Fruit fly (Drosophila melanogaster) whole organism, embryonic: ENCODE results near the gene hd.

Experiments
- CG12391 ChIP-seq: fragments of 200-800 bp; sonication (Bioruptor generic); optimal IDR thresholded peaks from 3 replicates; lab custom pipeline; 2018; ENCODE audit warnings: missing biosample characterization, mild to moderate bottlenecking, missing genetic modification characterization, moderate library complexity
- CG13624 ChIP-seq: fragments of 200-800 bp; sonication (Bioruptor generic); optimal IDR thresholded peaks from 2 replicates; lab custom pipeline; 2016; ENCODE audit warnings: missing biosample characterization, missing genetic modification characterization
- CG14667 ChIP-seq: fragments of 200-800 bp; sonication (Bioruptor generic); IDR thresholded peaks from 2 replicates; pipeline ENCODE4 v1.3.6; 2022; ENCODE audit warnings: missing biosample characterization, missing genetic modification characterization
- CG1603 ChIP-seq: fragments of 200-800 bp; sonication (Bioruptor generic); optimal IDR thresholded peaks from 2 replicates; lab custom pipeline; 2019; ENCODE audit warnings: missing biosample characterization, mild to moderate bottlenecking, missing genetic modification characterization, moderate library complexity
- CG16813 ChIP-seq: fragments of 200-800 bp; sonication (Bioruptor generic); IDR thresholded peaks from 3 replicates; pipeline ENCODE4 v1.3.6; 2022; ENCODE audit warnings: missing biosample characterization, missing genetic modification characterization; ENCODE audit not compliant: partially characterized antibody
- CG2116 ChIP-seq: fragments of 200-800 bp; sonication (Bioruptor generic); optimal IDR thresholded peaks from 3 replicates; lab custom pipeline; 2018; ENCODE audit warnings: missing biosample characterization, mild to moderate bottlenecking, missing genetic modification characterization
- CG2889 ChIP-seq: fragments of 200-800 bp; sonication (Bioruptor generic); IDR thresholded peaks from 3 replicates; pipeline ENCODE4 v1.3.6; 2022; ENCODE audit warnings: missing biosample characterization, missing genetic modification characterization
- CG30020 ChIP-seq: fragments of 200-800 bp; optimal IDR thresholded peaks from 2 replicates; lab custom pipeline; 2019; ENCODE audit warnings: missing biosample characterization, mild to moderate bottlenecking, missing genetic modification characterization, moderate library complexity
- CG30431 ChIP-seq: fragments of 200-800 bp; sonication (Bioruptor generic); optimal IDR thresholded peaks from 2 replicates; lab custom pipeline; 2017; ENCODE audit warnings: missing biosample characterization, missing genetic modification characterization
- CG3065 ChIP-seq: fragments of 200-800 bp; sonication (Bioruptor generic); optimal IDR thresholded peaks from 2 replicates; lab custom pipeline; 2016; ENCODE audit warnings: missing biosample characterization, missing genetic modification characterization
- CG3163 ChIP-seq: fragments of 200-800 bp; sonication (Bioruptor generic); optimal IDR thresholded peaks from 3 replicates; lab custom pipeline; 2016; ENCODE audit warnings: missing biosample characterization, missing genetic modification characterization
- CG33557 ChIP-seq: fragments of 200-800 bp; sonication (Bioruptor generic); optimal IDR thresholded peaks from 2 replicates; lab custom pipeline; 2019; ENCODE audit warnings: missing biosample characterization, mild to moderate bottlenecking, missing genetic modification characterization, moderate library complexity
- CG34224 ChIP-seq: fragments of 200-800 bp; sonication (Bioruptor generic); IDR thresholded peaks from 3 replicates; pipeline ENCODE4 v1.3.6; 2022; ENCODE audit warnings: missing biosample characterization, missing genetic modification characterization; ENCODE audit not compliant: partially characterized antibody
- CG3847 ChIP-seq: fragments of 200-800 bp; sonication (Bioruptor generic); IDR thresholded peaks from 2 replicates; pipeline ENCODE4 v1.3.6; 2022; ENCODE audit warnings: missing biosample characterization, missing genetic modification characterization
- CG4730 ChIP-seq: fragments of 200-800 bp; sonication (Bioruptor generic); IDR thresholded peaks from 2 replicates; pipeline ENCODE4 v1.3.6; 2022; ENCODE audit warnings: missing biosample characterization, missing genetic modification characterization
- CG6765 ChIP-seq: fragments of 200-800 bp; sonication (Bioruptor generic); optimal IDR thresholded peaks from 3 replicates; lab custom pipeline; 2017; ENCODE audit warnings: missing biosample characterization, mild to moderate bottlenecking, missing genetic modification characterization
- CG8290 ChIP-seq, 3 experiments: fragments of 200-800 bp; sonication (Bioruptor generic); optimal IDR thresholded peaks; 2 replicates each; lab custom pipeline; 2016 to 2019; ENCODE audit warnings: missing biosample characterization in 3 of 3, missing genetic modification characterization in 3 of 3, mild to moderate bottlenecking in 2 of 3, moderate library complexity in 1 of 3
- CG8765 ChIP-seq: fragments of 200-800 bp; sonication (Bioruptor generic); IDR thresholded peaks from 2 replicates; pipeline ENCODE4 v1.3.6; 2022; ENCODE audit warnings: missing biosample characterization, missing genetic modification characterization
- CG9797 ChIP-seq: fragments of 200-800 bp; sonication (Bioruptor generic); optimal IDR thresholded peaks from 3 replicates; lab custom pipeline; 2018; ENCODE audit warnings: missing biosample characterization, mild to moderate bottlenecking, missing genetic modification characterization
- CHES-1-like ChIP-seq: fragments of 200-800 bp; sonication (Bioruptor generic); optimal IDR thresholded peaks from 2 replicates; lab custom pipeline; 2016; ENCODE audit warnings: missing biosample characterization, missing genetic modification characterization
- Camta ChIP-seq: fragments of 200-800 bp; sonication (Bioruptor generic); optimal IDR thresholded peaks from 2 replicates; lab custom pipeline; 2016; ENCODE audit warnings: missing biosample characterization, missing genetic modification characterization
- D19A ChIP-seq: fragments of 200-800 bp; optimal IDR thresholded peaks from 3 replicates; lab custom pipeline; 2019; ENCODE audit warnings: missing biosample characterization, mild to moderate bottlenecking, missing genetic modification characterization, moderate library complexity
- Doc3 ChIP-seq: fragments of 200-800 bp; sonication (Bioruptor generic); IDR thresholded peaks from 3 replicates; pipeline ENCODE4 v1.3.6; 2022; ENCODE audit warnings: missing biosample characterization, missing genetic modification characterization; ENCODE audit not compliant: partially characterized antibody
- Dref ChIP-seq: fragments of 200-800 bp; sonication (Bioruptor generic); IDR thresholded peaks from 2 replicates; pipeline ENCODE4 v1.3.6; 2022; ENCODE audit warnings: missing biosample characterization, missing genetic modification characterization
- HLH4C ChIP-seq: fragments of 200-800 bp; sonication (Bioruptor generic); IDR thresholded peaks from 3 replicates; pipeline ENCODE4 v1.3.6; 2022; ENCODE audit warnings: missing biosample characterization, missing genetic modification characterization; ENCODE audit not compliant: partially characterized antibody
- HmgZ ChIP-seq: fragments of 200-800 bp; sonication (Bioruptor generic); optimal IDR thresholded peaks from 2 replicates; lab custom pipeline; 2018; ENCODE audit warnings: missing biosample characterization, mild to moderate bottlenecking, missing genetic modification characterization
- Max ChIP-seq: fragments of 200-800 bp; sonication (Bioruptor generic); optimal IDR thresholded peaks from 2 replicates; lab custom pipeline; 2016; ENCODE audit warnings: missing biosample characterization, mild to moderate bottlenecking, missing genetic modification characterization
- Med ChIP-seq: fragments of 200-800 bp; sonication (Bioruptor generic); peaks from one replicate; lab custom pipeline; 2016; ENCODE audit warnings: missing biosample characterization, missing genetic modification characterization, mild to moderate bottlenecking, inconsistent platforms, moderate library complexity
- Mrtf ChIP-seq: fragments of 200-800 bp; sonication (Bioruptor generic); IDR thresholded peaks from 3 replicates; pipeline ENCODE4 v1.3.6; 2022; ENCODE audit warnings: missing biosample characterization, missing genetic modification characterization
- Sry-δ ChIP-seq: fragments of 200-800 bp; sonication (Bioruptor generic); optimal IDR thresholded peaks from 2 replicates; lab custom pipeline; 2016; ENCODE audit warnings: missing biosample characterization, missing genetic modification characterization
- Stat92E ChIP-seq, 3 experiments: fragments of >200 bp in 2 of 3; fragments of 200-800 bp in 1 of 3; sonication (Bioruptor generic) in 1 of 3; optimal IDR thresholded peaks; 2 replicates each; lab custom pipeline; 2017 to 2019; ENCODE audit warnings: missing biosample characterization in 3 of 3, missing genetic modification characterization in 3 of 3, mild to moderate bottlenecking in 1 of 3, moderate library complexity in 1 of 3
- ab ChIP-seq: fragments of 200-800 bp; sonication (Bioruptor generic); optimal IDR thresholded peaks from 2 replicates; lab custom pipeline; 2016; ENCODE audit warnings: missing biosample characterization, missing genetic modification characterization
- amos ChIP-seq: fragments of 200-800 bp; sonication (Bioruptor generic); IDR thresholded peaks from 2 replicates; pipeline ENCODE4 v1.3.6; 2022; ENCODE audit warnings: missing biosample characterization, missing genetic modification characterization; ENCODE audit not compliant: partially characterized antibody
- bigmax ChIP-seq: fragments of 200-800 bp; sonication (Bioruptor generic); optimal IDR thresholded peaks from 2 replicates; lab custom pipeline; 2018; ENCODE audit warnings: missing biosample characterization, mild to moderate bottlenecking, missing genetic modification characterization
- chif ChIP-seq, 2 experiments: fragments of 200-800 bp; sonication (Bioruptor generic); optimal IDR thresholded peaks; 3 replicates each; lab custom pipeline; 2016; ENCODE audit warnings: missing biosample characterization in 2 of 2, missing genetic modification characterization in 2 of 2
- ci ChIP-seq: fragments of 200-800 bp; sonication (Bioruptor generic); IDR thresholded peaks from 3 replicates; pipeline ENCODE4 v1.3.6; 2022; ENCODE audit warnings: missing biosample characterization, missing genetic modification characterization
- exex ChIP-seq: fragments of 200-800 bp; sonication (Bioruptor generic); optimal IDR thresholded peaks from 4 replicates; lab custom pipeline; 2018; ENCODE audit warnings: missing biosample characterization, mild to moderate bottlenecking, missing genetic modification characterization, moderate library complexity
- hb ChIP-seq: fragments of 200-800 bp; sonication (Bioruptor generic); IDR thresholded peaks from 3 replicates; pipeline ENCODE4 v1.3.6; 2022; ENCODE audit warnings: missing biosample characterization, missing genetic modification characterization; ENCODE audit not compliant: partially characterized antibody
- her ChIP-seq: fragments of 200-800 bp; sonication (Bioruptor generic); optimal IDR thresholded peaks from 2 replicates; lab custom pipeline; 2016; ENCODE audit warnings: missing biosample characterization, missing genetic modification characterization
- inv ChIP-seq: fragments of 200-800 bp; sonication (Bioruptor generic); IDR thresholded peaks from 2 replicates; pipeline ENCODE4 v1.3.6; 2022; ENCODE audit warnings: missing biosample characterization, missing genetic modification characterization; ENCODE audit not compliant: partially characterized antibody
- lilli ChIP-seq: fragments of 200-800 bp; sonication (Bioruptor generic); optimal IDR thresholded peaks from 3 replicates; lab custom pipeline; 2016; ENCODE audit warnings: missing biosample characterization, missing genetic modification characterization
- pan ChIP-seq, 4 experiments: fragments of >200 bp in 3 of 4; fragments of 200-800 bp in 1 of 4; sonication (Bioruptor generic) in 1 of 4; optimal IDR thresholded peaks in 3 of 4; IDR thresholded peaks in 1 of 4; 2 replicates each; pipeline versions ENCODE4 v1.3.6 to Lab custom; 2017 to 2022; ENCODE audit warnings: missing biosample characterization in 2 of 4, missing genetic modification characterization in 2 of 4, mixed read lengths in 1 of 4
- row ChIP-seq: fragments of 200-800 bp; sonication (Bioruptor generic); IDR thresholded peaks from 3 replicates; pipeline ENCODE4 v1.3.6; 2022; ENCODE audit warnings: missing biosample characterization, missing genetic modification characterization
- sens ChIP-seq: fragments of 200-800 bp; sonication (Bioruptor generic); peaks from one replicate; lab custom pipeline; 2016; ENCODE audit warnings: missing biosample characterization, missing genetic modification characterization
- sna ChIP-seq: fragments of 200-800 bp; sonication (Bioruptor generic); IDR thresholded peaks from 2 replicates; pipeline ENCODE4 v1.3.6; 2022; ENCODE audit warnings: missing biosample characterization, missing genetic modification characterization; ENCODE audit not compliant: partially characterized antibody
- tap ChIP-seq: fragments of 200-800 bp; optimal IDR thresholded peaks from 3 replicates; lab custom pipeline; 2019; ENCODE audit warnings: missing biosample characterization, mild to moderate bottlenecking, missing genetic modification characterization, moderate library complexity
- tna ChIP-seq: fragments of 200-800 bp; sonication (Bioruptor generic); IDR thresholded peaks from 2 replicates; pipeline ENCODE4 v1.3.6; 2022; ENCODE audit warnings: missing biosample characterization, missing genetic modification characterization; ENCODE audit not compliant: partially characterized antibody
- trh ChIP-seq: fragments of 200-800 bp; sonication (Bioruptor generic); optimal IDR thresholded peaks from 2 replicates; lab custom pipeline; 2016; ENCODE audit warnings: missing biosample characterization, missing genetic modification characterization

hd gene

dm6 chr3R:5374720-5375119 lies at the start of gene hd, which contains the start of gene CG14667 (continued):
- TF ChIP-seq chif (GFP tag; optimal IDR thresholded peaks at IDR 0.05; lab: Kevin White, UChicago) (no peak), sens (GFP tag; lab: Kevin White, UChicago) (peak; percentile 84), Dref (GFP tag; lab: Robert Waterston, UW) (peak; percentile 80), CG2889 (GFP tag; lab: Robert Waterston, UW) (no peak), tap (no peak), sna (GFP tag; lab: Robert Waterston, UW) (peak; percentile 66; the same call in 1 of the 2 replicates), CG8290 (GFP tag; optimal IDR thresholded peaks at IDR 0.05; lab: Kevin White, UChicago) (no peak), CG8290 (tag; optimal IDR thresholded peaks at IDR 0.05; lab: Kevin White, UChicago) (no peak), row (GFP tag; lab: Robert Waterston, UW) (0 out of 3 replicates have a peak, but pooled peaks have one; percentile 42), tna (GFP tag; lab: Robert Waterston, UW) (peak; percentile 23; the same call in 1 of the 2 replicates), bigmax (no peak), CG2116 (GFP tag; lab: Kevin White, UChicago) (peak; percentile 80), CG3065 (GFP tag; lab: Kevin White, UChicago) (no peak), CG9797 (GFP tag; lab: Kevin White, UChicago) (peak; percentile 53), Med (GFP tag; lab: Kevin White, UChicago) (peak; percentile 75), CG12391 (peak; percentile 32), Max (GFP tag; lab: Kevin White, UChicago) (peak; percentile 29), CG3163 (no peak), D19A (tag; lab: Kevin White, UChicago) (no peak), ab (GFP tag; lab: Kevin White, UChicago) (no peak), exex (tag; lab: Kevin White, UChicago) (peak; percentile 30), CG6765 (GFP tag; lab: Kevin White, UChicago) (no peak), ci (GFP tag; lab: Robert Waterston, UW) (no peak), Doc3 (GFP tag; lab: Robert Waterston, UW) (peak; percentile 54; the same call in 1 of the 3 replicates), CG14667 (GFP tag; lab: Robert Waterston, UW) (no peak), CG4730 (GFP tag; lab: Robert Waterston, UW) (no peak), Camta (no peak), CG30431 (GFP tag; lab: Kevin White, UChicago) (no peak), HmgZ (peak; percentile 15), CG8765 (GFP tag; lab: Robert Waterston, UW) (no peak), CG33557 (GFP tag; lab: Kevin White, UChicago) (peak; percentile 9), pan (optimal IDR thresholded peaks at IDR 0.05; lab: Kevin White, UChicago) (no peak), pan (GFP tag; optimal IDR thresholded peaks at IDR 0.05 in 1 of 2, IDR thresholded peaks at IDR 0.05 in 1 of 2) (no peak), Stat92E (GFP tag; optimal IDR thresholded peaks at IDR 0.05; lab: Kevin White, UChicago) (peak in 1 of 3 experiments; percentile 11), Mrtf (GFP tag; lab: Robert Waterston, UW) (no peak), amos (GFP tag; lab: Robert Waterston, UW) (peak; percentile 57), lilli (GFP tag; lab: Kevin White, UChicago) (peak; percentile 5), trh (GFP tag; lab: Kevin White, UChicago) (no peak), Sry-δ (GFP tag; lab: Kevin White, UChicago) (peak; percentile 67), CG30020 (peak; percentile 45), her (no peak), inv (GFP tag; lab: Robert Waterston, UW) (no peak; the same call in none of the 2 replicates), CG34224 (GFP tag; lab: Robert Waterston, UW) (peak; percentile 59; the same call in 2 of the 3 replicates), HLH4C (GFP tag; lab: Robert Waterston, UW) (peak; percentile 60), CHES-1-like (GFP tag; lab: Kevin White, UChicago) (peak; percentile 10), CG13624 (GFP tag; lab: Kevin White, UChicago) (peak; percentile 21), CG3847 (peak; percentile 22; the same call in 1 of the 2 replicates), CG16813 (GFP tag; lab: Robert Waterston, UW) (peak; percentile 64), hb (no peak), CG1603 (tag; lab: Kevin White, UChicago) (no peak)
